Worm (Caenorhabditis elegans) whole organism, L1 larva: ENCODE results near the gene ztf-27.

Source experiments
- C16A3.4 ChIP-seq: fragments of 150-350 bp; optimal IDR thresholded peaks from 2 replicates; lab custom pipeline; 2014; ENCODE audit warnings: missing biosample characterization, missing genetic modification characterization
- C34B4.2 ChIP-seq: sonication (generic microtip); optimal IDR thresholded peaks from 2 replicates; lab custom pipeline; 2017; ENCODE audit warnings: mild to moderate bottlenecking, missing genetic modification characterization, missing compliant biosample characterization
- aha-1 ChIP-seq: fragments of 150-350 bp; optimal IDR thresholded peaks from 2 replicates; lab custom pipeline; 2014; ENCODE audit warnings: missing biosample characterization, missing genetic modification characterization
- alr-1 ChIP-seq: fragments of 200-800 bp; sonication (Bioruptor generic); optimal IDR thresholded peaks from 2 replicates; lab custom pipeline; 2018; ENCODE audit warnings: borderline replicate concordance, mild to moderate bottlenecking, missing genetic modification characterization, missing compliant biosample characterization
- blmp-1 ChIP-seq: fragments of 150-350 bp; optimal IDR thresholded peaks from 2 replicates; lab custom pipeline; 2014; ENCODE audit warnings: missing biosample characterization, missing genetic modification characterization
- ceh-8 ChIP-seq: fragments of 200-800 bp; sonication (Bioruptor generic); optimal IDR thresholded peaks from 2 replicates; lab custom pipeline; 2018; ENCODE audit warnings: mild to moderate bottlenecking, missing genetic modification characterization, moderate library complexity, missing compliant biosample characterization
- ceh-82 ChIP-seq, 3 experiments: fragments of 150-350 bp in 1 of 3; sonication (generic microtip) in 2 of 3; optimal IDR thresholded peaks; 2 replicates each; lab custom pipeline; 2014 to 2017; ENCODE audit warnings: missing biosample characterization in 3 of 3, missing genetic modification characterization in 3 of 3
- ceh-90 ChIP-seq: sonication (generic microtip); optimal IDR thresholded peaks from 2 replicates; lab custom pipeline; 2016; ENCODE audit warnings: missing genetic modification characterization, missing compliant biosample characterization
- dpl-1 ChIP-seq, 3 experiments: fragments of 150-350 bp in 2 of 3; sonication (generic microtip) in 1 of 3; optimal IDR thresholded peaks; 2 replicates each; lab custom pipeline; 2014 to 2017; ENCODE audit warnings: missing biosample characterization in 3 of 3, missing genetic modification characterization in 3 of 3, missing genetic modification reagents in 3 of 3
- dsc-1 ChIP-seq: sonication (generic microtip); optimal IDR thresholded peaks from 2 replicates; lab custom pipeline; 2016; ENCODE audit warnings: mild to moderate bottlenecking, missing genetic modification characterization, missing compliant biosample characterization
- efl-1 ChIP-seq, 4 experiments: fragments of 150-350 bp; optimal IDR thresholded peaks in 3 of 4; peaks in 1 of 4; 1 replicate in 1 of 4; 2 replicates in 3 of 4; lab custom pipeline; 2014; ENCODE audit warnings: missing biosample characterization in 2 of 4, missing genetic modification characterization in 2 of 4, missing genetic modification reagents in 2 of 4
- egl-27 ChIP-seq, 2 experiments: fragments of 150-350 bp in 1 of 2; sonication (generic microtip); optimal IDR thresholded peaks; 3 replicates each; lab custom pipeline; 2017 to 2018; ENCODE audit warnings: missing biosample characterization in 2 of 2, missing genetic modification characterization in 2 of 2, missing genetic modification reagents in 2 of 2
- fkh-10 ChIP-seq: sonication (generic microtip); optimal IDR thresholded peaks from 2 replicates; lab custom pipeline; 2017; ENCODE audit warnings: missing biosample characterization, missing genetic modification reagents, missing genetic modification characterization
- fkh-8 ChIP-seq: sonication (generic microtip); optimal IDR thresholded peaks from 2 replicates; lab custom pipeline; 2016; ENCODE audit warnings: mild to moderate bottlenecking, missing genetic modification characterization, missing compliant biosample characterization
- fos-1 ChIP-seq: fragments of 150-350 bp; optimal IDR thresholded peaks from 2 replicates; lab custom pipeline; 2014; ENCODE audit warnings: missing biosample characterization, missing genetic modification characterization
- grh-1 ChIP-seq: fragments of 200-800 bp; sonication (Bioruptor generic); IDR thresholded peaks from 2 replicates; pipeline ENCODE4 v1.3.6; 2022; ENCODE audit warnings: missing genetic modification reagents, missing genetic modification characterization, missing compliant biosample characterization
- hlh-17 ChIP-seq: fragments of 200-800 bp; sonication (Bioruptor generic); optimal IDR thresholded peaks from 2 replicates; lab custom pipeline; 2018; ENCODE audit warnings: missing genetic modification characterization, mild to moderate bottlenecking, missing compliant biosample characterization, moderate library complexity, borderline replicate concordance
- hlh-4 ChIP-seq: sonication (generic microtip); optimal IDR thresholded peaks from 2 replicates; lab custom pipeline; 2016; ENCODE audit warnings: mild to moderate bottlenecking, missing genetic modification characterization, missing compliant biosample characterization
- hpl-2 ChIP-seq: fragments of 150-350 bp; optimal IDR thresholded peaks from 2 replicates; lab custom pipeline; 2014; ENCODE audit warnings: missing biosample characterization, missing genetic modification reagents, missing genetic modification characterization
- irx-1 ChIP-seq: sonication (generic microtip); optimal IDR thresholded peaks from 2 replicates; lab custom pipeline; 2016; ENCODE audit warnings: missing genetic modification characterization, missing compliant biosample characterization
- isw-1 ChIP-seq: fragments of 200-800 bp; sonication (Bioruptor generic); IDR thresholded peaks from 2 replicates; pipeline ENCODE4 v1.3.6; 2022; ENCODE audit warnings: missing genetic modification characterization, missing compliant biosample characterization
- lin-13 ChIP-seq: fragments of 150-350 bp; optimal IDR thresholded peaks from 2 replicates; lab custom pipeline; 2014; ENCODE audit warnings: missing biosample characterization, missing genetic modification reagents, missing genetic modification characterization
- lin-15B ChIP-seq: fragments of 150-350 bp; sonication (generic microtip); optimal IDR thresholded peaks from 3 replicates; lab custom pipeline; 2014; ENCODE audit warnings: missing biosample characterization, missing genetic modification characterization
- lin-39 ChIP-seq: fragments of 150-350 bp; optimal IDR thresholded peaks from 2 replicates; lab custom pipeline; 2014; ENCODE audit warnings: missing biosample characterization, missing genetic modification reagents, missing genetic modification characterization
- lir-3 ChIP-seq: sonication (generic microtip); optimal IDR thresholded peaks from 2 replicates; lab custom pipeline; 2016; ENCODE audit warnings: mild to moderate bottlenecking, missing genetic modification characterization, moderate library complexity, missing compliant biosample characterization; ENCODE audit not compliant: poor library complexity
- lsy-2 ChIP-seq, 2 experiments: fragments of 150-350 bp; optimal IDR thresholded peaks; 2 replicates each; lab custom pipeline; 2014; ENCODE audit warnings: missing biosample characterization in 2 of 2, missing genetic modification characterization in 2 of 2
- mab-9 ChIP-seq: fragments of 200-800 bp; sonication (Bioruptor generic); IDR thresholded peaks from 2 replicates; pipeline ENCODE4 v1.3.6; 2022; ENCODE audit warnings: missing genetic modification reagents, missing genetic modification characterization, missing compliant biosample characterization
- nhr-11 ChIP-seq: fragments of 150-350 bp; optimal IDR thresholded peaks from 2 replicates; lab custom pipeline; 2014; ENCODE audit warnings: missing biosample characterization, missing genetic modification characterization
- nhr-19 ChIP-seq: fragments of 200-800 bp; sonication (Bioruptor generic); conservative IDR thresholded peaks from 2 replicates; pipeline ENCODE4 v1.3.6; 2022; ENCODE audit warnings: missing genetic modification characterization, missing compliant biosample characterization
- nhr-237 ChIP-seq: fragments of 150-350 bp; optimal IDR thresholded peaks from 2 replicates; lab custom pipeline; 2014; ENCODE audit warnings: missing biosample characterization, missing genetic modification characterization
- nhr-71 ChIP-seq: sonication (generic microtip); optimal IDR thresholded peaks from 2 replicates; lab custom pipeline; 2016; ENCODE audit warnings: mild to moderate bottlenecking, missing genetic modification characterization, moderate library complexity, missing compliant biosample characterization
- nhr-76 ChIP-seq: sonication (generic microtip); optimal IDR thresholded peaks from 2 replicates; lab custom pipeline; 2017; ENCODE audit warnings: missing biosample characterization, missing genetic modification characterization
- nhr-77 ChIP-seq: fragments of 150-350 bp; optimal IDR thresholded peaks from 2 replicates; lab custom pipeline; 2014; ENCODE audit warnings: missing biosample characterization, missing genetic modification characterization
- nhr-90 ChIP-seq: sonication (generic microtip); optimal IDR thresholded peaks from 2 replicates; lab custom pipeline; 2016; ENCODE audit warnings: mild to moderate bottlenecking, missing genetic modification characterization, missing compliant biosample characterization; ENCODE audit not compliant: poor library complexity
- pag-3 ChIP-seq: sonication (generic microtip); optimal IDR thresholded peaks from 2 replicates; lab custom pipeline; 2017; ENCODE audit warnings: missing genetic modification characterization, mild to moderate bottlenecking, missing compliant biosample characterization, antibody characterized with exemption, borderline replicate concordance; ENCODE audit not compliant: insufficient read depth
- pqm-1 ChIP-seq: sonication (generic microtip); optimal IDR thresholded peaks from 3 replicates; lab custom pipeline; 2017; ENCODE audit warnings: missing biosample characterization, missing genetic modification characterization
- skn-1 ChIP-seq: fragments of 150-350 bp; optimal IDR thresholded peaks from 2 replicates; lab custom pipeline; 2014; ENCODE audit warnings: missing biosample characterization, missing genetic modification characterization
- snu-23 ChIP-seq: sonication (generic microtip); optimal IDR thresholded peaks from 2 replicates; lab custom pipeline; 2016; ENCODE audit warnings: missing genetic modification characterization, missing compliant biosample characterization
- sox-4 ChIP-seq: sonication (generic microtip); optimal IDR thresholded peaks from 2 replicates; lab custom pipeline; 2016; ENCODE audit warnings: missing genetic modification characterization, missing compliant biosample characterization
- sptf-1 ChIP-seq: fragments of 150-350 bp; optimal IDR thresholded peaks from 2 replicates; lab custom pipeline; 2014; ENCODE audit warnings: missing biosample characterization, missing genetic modification characterization
- swsn-7 ChIP-seq: sonication (generic microtip); optimal IDR thresholded peaks from 2 replicates; lab custom pipeline; 2016; ENCODE audit warnings: missing genetic modification characterization, missing compliant biosample characterization
- tbx-2 ChIP-seq: sonication (generic microtip); optimal IDR thresholded peaks from 2 replicates; lab custom pipeline; 2016; ENCODE audit warnings: missing genetic modification characterization, missing compliant biosample characterization
- tlp-1 ChIP-seq: fragments of 150-350 bp; optimal IDR thresholded peaks from 2 replicates; lab custom pipeline; 2014; ENCODE audit warnings: missing biosample characterization, missing genetic modification characterization
- unc-30 ChIP-seq: sonication (generic microtip); optimal IDR thresholded peaks from 2 replicates; lab custom pipeline; 2017; ENCODE audit warnings: missing biosample characterization, missing genetic modification characterization
- unc-62 ChIP-seq: fragments of 150-350 bp; optimal IDR thresholded peaks from 2 replicates; lab custom pipeline; 2014; ENCODE audit warnings: missing biosample characterization, missing genetic modification reagents, missing genetic modification characterization
- unc-86 ChIP-seq: sonication (generic microtip); optimal IDR thresholded peaks from 2 replicates; lab custom pipeline; 2016; ENCODE audit warnings: missing genetic modification characterization, missing compliant biosample characterization
- unc-98 ChIP-seq: fragments of 200-800 bp; sonication (Bioruptor generic); IDR thresholded peaks from 2 replicates; pipeline ENCODE4 v1.3.6; 2022; ENCODE audit warnings: missing genetic modification characterization, missing compliant biosample characterization
- vab-15 ChIP-seq: sonication (generic microtip); optimal IDR thresholded peaks from 2 replicates; lab custom pipeline; 2017; ENCODE audit warnings: missing genotype, mild to moderate bottlenecking, missing genetic modification characterization, missing compliant biosample characterization
- zip-4 ChIP-seq: fragments of 200-800 bp; sonication (Bioruptor generic); optimal IDR thresholded peaks from 2 replicates; lab custom pipeline; 2018; ENCODE audit warnings: mild to moderate bottlenecking, missing genetic modification characterization, moderate library complexity, missing compliant biosample characterization
- ztf-11 ChIP-seq, 2 experiments: sonication (generic microtip); optimal IDR thresholded peaks; 2 replicates each; lab custom pipeline; 2016 to 2017; ENCODE audit warnings: missing genetic modification characterization in 2 of 2, missing biosample characterization in 1 of 2, missing compliant biosample characterization in 1 of 2
- ztf-4 ChIP-seq: fragments of 150-350 bp; optimal IDR thresholded peaks from 2 replicates; lab custom pipeline; 2014; ENCODE audit warnings: missing biosample characterization, missing genetic modification characterization

ztf-27 gene

DNA sequence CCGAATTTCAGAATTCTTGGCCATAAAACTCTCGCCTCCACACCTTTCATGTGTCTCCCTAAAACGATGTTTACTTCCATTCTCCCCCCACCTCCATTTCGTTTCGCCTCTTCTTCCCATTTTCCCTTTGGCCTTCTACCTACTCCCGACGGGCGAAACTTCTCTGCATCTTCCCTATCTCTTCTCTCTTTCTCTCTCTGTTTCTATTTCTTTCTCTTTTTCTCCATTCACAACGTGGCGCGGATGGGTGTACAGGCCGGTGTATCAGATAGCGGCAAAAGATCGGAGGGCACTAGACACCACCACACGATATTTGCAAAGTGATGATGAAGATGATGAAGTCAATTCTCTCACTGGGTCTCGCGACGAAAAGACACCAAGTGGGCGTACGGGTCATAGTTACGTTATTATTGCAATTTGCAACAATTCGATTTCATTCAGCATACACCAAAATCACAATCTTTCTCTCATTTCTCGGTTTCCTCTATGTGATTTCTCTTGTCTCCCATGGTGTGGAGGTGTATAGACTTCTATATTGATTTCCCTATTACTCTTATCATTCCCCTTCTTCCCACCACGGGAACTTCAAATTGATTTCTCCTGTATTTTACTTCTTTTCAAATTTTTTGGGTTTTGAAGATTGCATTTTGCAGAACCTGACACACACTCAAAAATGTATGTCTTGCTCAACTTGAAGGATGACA, at the start of gene ztf-27:
TSS of gene ztf-27 (plus strand) at position 654 of the 704 bp plus-strand sequence.
- TF ChIP-seq hlh-4 = no peak
- no peak for TF ChIP-seq fkh-10 (GFP tag; lab: Kevin White, UChicago)
- TF ChIP-seq ceh-90 (tag; lab: Kevin White, UChicago) = no peak
- peak; percentile 82 for TF ChIP-seq blmp-1 (tag; lab: Kevin White, UChicago)
- no peak for TF ChIP-seq alr-1 (tag; lab: Kevin White, UChicago)
- TF ChIP-seq lsy-2 (tag; optimal IDR thresholded peaks at IDR 0.05; lab: Kevin White, UChicago) = peak in 1 of 2 experiments; percentile 54
- peak; percentile 53 for TF ChIP-seq snu-23 (GFP tag; lab: Kevin White, UChicago)
- no peak for TF ChIP-seq sptf-1 (tag; lab: Kevin White, UChicago)
- no peak for TF ChIP-seq lin-15B (tag; lab: Kevin White, UChicago)
- no peak for TF ChIP-seq unc-98 (GFP tag; lab: Robert Waterston, UW)
- TF ChIP-seq C16A3.4 (tag; lab: Kevin White, UChicago) = no peak
- TF ChIP-seq nhr-71 (tag; lab: Kevin White, UChicago) = peak; percentile 62
- no peak for TF ChIP-seq vab-15
- no peak for TF ChIP-seq tbx-2 (tag; lab: Kevin White, UChicago)
- TF ChIP-seq fos-1 (tag; lab: Kevin White, UChicago) = no peak
- TF ChIP-seq grh-1 (GFP tag; lab: Robert Waterston, UW) = no peak
- no peak for TF ChIP-seq nhr-77 (tag; lab: Kevin White, UChicago)
- no peak for TF ChIP-seq dpl-1 (GFP tag; optimal IDR thresholded peaks at IDR 0.05; lab: Kevin White, UChicago)
- no peak for TF ChIP-seq ceh-82 (tag; optimal IDR thresholded peaks at IDR 0.05; lab: Kevin White, UChicago)
- no peak for TF ChIP-seq aha-1
- no peak for TF ChIP-seq ztf-11 (tag; optimal IDR thresholded peaks at IDR 0.05; lab: Kevin White, UChicago)
- no peak for TF ChIP-seq pag-3 (tag; lab: Kevin White, UChicago)
- TF ChIP-seq irx-1 (tag; lab: Kevin White, UChicago) = no peak
- peak; percentile 14 for TF ChIP-seq swsn-7 (tag; lab: Kevin White, UChicago)
- peak; percentile 18 for TF ChIP-seq lir-3 (tag; lab: Kevin White, UChicago)
- no peak for TF ChIP-seq unc-86
- TF ChIP-seq pqm-1 (tag; lab: Kevin White, UChicago) = no peak
- no peak for TF ChIP-seq nhr-11 (tag; lab: Kevin White, UChicago)
- no peak for TF ChIP-seq sox-4
- TF ChIP-seq hlh-17 (GFP tag; lab: Kevin White, UChicago) = no peak
- peak; percentile 37 for TF ChIP-seq nhr-19 (GFP tag; lab: Robert Waterston, UW)
- no peak for TF ChIP-seq fkh-8 (tag; lab: Kevin White, UChicago)
- TF ChIP-seq nhr-237 = no peak
- TF ChIP-seq efl-1 (optimal IDR thresholded peaks at IDR 0.05; lab: Kevin White, UChicago) = peak; percentile 18 to 22
- TF ChIP-seq efl-1 (GFP tag; optimal IDR thresholded peaks at IDR 0.05 in 1 of 2; lab: Kevin White, UChicago) = peak in 1 of 2 experiments; percentile 92
- TF ChIP-seq lin-13 (GFP tag; lab: Kevin White, UChicago) = no peak
- TF ChIP-seq hpl-2 = no peak
- TF ChIP-seq ceh-8 (GFP tag; lab: Kevin White, UChicago) = no peak
- no peak for TF ChIP-seq dsc-1 (tag; lab: Kevin White, UChicago)
- no peak for TF ChIP-seq zip-4
- no peak for TF ChIP-seq lin-39 (tag; lab: Kevin White, UChicago)
- peak; percentile 30 for TF ChIP-seq skn-1 (tag; lab: Kevin White, UChicago)
- no peak for TF ChIP-seq mab-9 (GFP tag; lab: Robert Waterston, UW)
- TF ChIP-seq egl-27 (tag; optimal IDR thresholded peaks at IDR 0.05; lab: Kevin White, UChicago) = no peak
- TF ChIP-seq nhr-90 (tag; lab: Kevin White, UChicago) = peak; percentile 38
- no peak for TF ChIP-seq tlp-1 (tag; lab: Kevin White, UChicago)
- TF ChIP-seq unc-30 (tag; lab: Kevin White, UChicago) = no peak
- no peak for TF ChIP-seq isw-1 (GFP tag; lab: Robert Waterston, UW)
- TF ChIP-seq ztf-4 (tag; lab: Kevin White, UChicago) = no peak
- TF ChIP-seq unc-62 (GFP tag; lab: Kevin White, UChicago) = no peak
- no peak for TF ChIP-seq nhr-76 (tag; lab: Kevin White, UChicago)
- TF ChIP-seq C34B4.2 (tag; lab: Kevin White, UChicago) = no peak
